Fruit fly (Drosophila melanogaster) whole organism, wandering third instar larva: ENCODE results near the gene CG14275.

Experiments
- Abd-B ChIP-seq: fragments of >200 bp; optimal IDR thresholded peaks from 2 replicates; lab custom pipeline; 2017; ENCODE audit warnings: missing biosample characterization, missing genetic modification characterization
- CG32264 ChIP-seq: fragments of 200-800 bp; sonication (Bioruptor generic); optimal IDR thresholded peaks from 2 replicates; lab custom pipeline; 2016; ENCODE audit warnings: missing biosample characterization, missing genetic modification characterization
- CG9705 ChIP-seq: fragments of 200-800 bp; sonication (Bioruptor generic); optimal IDR thresholded peaks from 2 replicates; lab custom pipeline; 2018; ENCODE audit warnings: missing biosample characterization, mild to moderate bottlenecking, missing genetic modification characterization
- CrebA ChIP-seq: fragments of 200-800 bp; sonication (Bioruptor generic); optimal IDR thresholded peaks from 2 replicates; lab custom pipeline; 2016; ENCODE audit warnings: missing biosample characterization, mild to moderate bottlenecking, missing genetic modification characterization, borderline replicate concordance
- Dfd ChIP-seq: fragments of >200 bp; optimal IDR thresholded peaks from 2 replicates; lab custom pipeline; 2017; ENCODE audit warnings: missing biosample characterization, missing genetic modification characterization
- Dif ChIP-seq: fragments of 200-275, 200-300 bp; sonication (Bioruptor generic); optimal IDR thresholded peaks from 2 replicates; lab custom pipeline; 2018; ENCODE audit warnings: missing biosample characterization, missing genetic modification characterization; ENCODE audit not compliant: partially characterized antibody
- GATAd ChIP-seq: sonication (Bioruptor generic); optimal IDR thresholded peaks from 2 replicates; lab custom pipeline; 2016; ENCODE audit warnings: missing biosample characterization, missing genetic modification characterization
- HLH106 ChIP-seq: fragments of 200-800 bp; optimal IDR thresholded peaks from 3 replicates; lab custom pipeline; 2019; ENCODE audit warnings: missing biosample characterization, mild to moderate bottlenecking, missing genetic modification characterization, moderate library complexity
- Hnf4 ChIP-seq: fragments of 200-800 bp; sonication (Bioruptor generic); optimal IDR thresholded peaks from 2 replicates; lab custom pipeline; 2016; ENCODE audit warnings: missing biosample characterization, mild to moderate bottlenecking, missing genetic modification characterization
- Hr78 ChIP-seq: fragments of >200 bp; optimal IDR thresholded peaks from 2 replicates; lab custom pipeline; 2017; ENCODE audit warnings: missing biosample characterization, missing genetic modification characterization
- Hr83 ChIP-seq: fragments of 200-300 bp; sonication (Bioruptor generic); optimal IDR thresholded peaks from 2 replicates; lab custom pipeline; 2016; ENCODE audit warnings: missing biosample characterization, mild to moderate bottlenecking, missing genetic modification characterization, moderate library complexity; ENCODE audit not compliant: poor library complexity, severe bottlenecking
- Jra ChIP-seq: sonication (Bioruptor generic); optimal IDR thresholded peaks from 2 replicates; lab custom pipeline; 2016; ENCODE audit warnings: missing biosample characterization, missing genetic modification characterization
- Mio ChIP-seq: sonication (Bioruptor generic); optimal IDR thresholded peaks from 2 replicates; lab custom pipeline; 2016; ENCODE audit warnings: missing biosample characterization, missing genetic modification characterization
- Myc ChIP-seq: fragments of >200 bp; optimal IDR thresholded peaks from 2 replicates; lab custom pipeline; 2017
- OdsH ChIP-seq: fragments of 200-800 bp; sonication (Bioruptor generic); optimal IDR thresholded peaks from 2 replicates; lab custom pipeline; 2016; ENCODE audit warnings: missing biosample characterization, mild to moderate bottlenecking, missing genetic modification characterization
- Sp1 ChIP-seq: fragments of 200-800 bp; sonication (Bioruptor generic); optimal IDR thresholded peaks from 3 replicates; lab custom pipeline; 2019; ENCODE audit warnings: missing biosample characterization, mild to moderate bottlenecking, missing genetic modification characterization, moderate library complexity
- br ChIP-seq: fragments of 200-800 bp; sonication (Bioruptor generic); optimal IDR thresholded peaks from 2 replicates; lab custom pipeline; 2016; ENCODE audit warnings: missing biosample characterization, missing genetic modification characterization
- brk ChIP-seq: fragments of 200-800 bp; sonication (Bioruptor generic); optimal IDR thresholded peaks from 2 replicates; lab custom pipeline; 2016; ENCODE audit warnings: missing biosample characterization, mild to moderate bottlenecking, missing genetic modification characterization
- dl ChIP-seq, 2 experiments: fragments of 175-275, 200-275 bp in 1 of 2; fragments of 200-275 bp in 1 of 2; sonication (Bioruptor generic); optimal IDR thresholded peaks; lab custom pipeline; 2018; ENCODE audit warnings: mild to moderate bottlenecking in 2 of 2, missing biosample characterization in 2 of 2, missing genetic modification characterization in 2 of 2, moderate library complexity in 2 of 2; ENCODE audit not compliant: partially characterized antibody in 2 of 2, insufficient read depth in 1 of 2
- dmrt93B ChIP-seq: fragments of 200-800 bp; sonication (Bioruptor generic); optimal IDR thresholded peaks from 2 replicates; lab custom pipeline; 2018; ENCODE audit warnings: missing biosample characterization, mild to moderate bottlenecking, missing genetic modification characterization
- dsf ChIP-seq: sonication (Bioruptor generic); optimal IDR thresholded peaks from 2 replicates; lab custom pipeline; 2016; ENCODE audit warnings: missing biosample characterization, missing genetic modification characterization, borderline replicate concordance
- foxo ChIP-seq, 2 experiments: fragments of 200-800 bp; sonication (Bioruptor generic); optimal IDR thresholded peaks; 2 replicates in 1 of 2; 3 replicates in 1 of 2; lab custom pipeline; 2016 to 2017; ENCODE audit warnings: missing biosample characterization in 2 of 2, missing genetic modification characterization in 2 of 2
- fru ChIP-seq: fragments of 200-800 bp; sonication (Bioruptor generic); optimal IDR thresholded peaks from 3 replicates; lab custom pipeline; 2016; ENCODE audit warnings: missing biosample characterization, mild to moderate bottlenecking, missing genetic modification characterization
- h ChIP-seq: fragments of 200-800 bp; sonication (Bioruptor generic); optimal IDR thresholded peaks from 3 replicates; lab custom pipeline; 2016; ENCODE audit warnings: missing biosample characterization, mild to moderate bottlenecking, missing genetic modification characterization
- jim ChIP-seq: fragments of 175-275, 200-325 bp; sonication (Bioruptor generic); optimal IDR thresholded peaks from 2 replicates; lab custom pipeline; 2016; ENCODE audit warnings: missing biosample characterization, mild to moderate bottlenecking, missing genetic modification characterization
- lola ChIP-seq: fragments of >200 bp; optimal IDR thresholded peaks from 2 replicates; lab custom pipeline; 2017; ENCODE audit warnings: missing biosample characterization, missing genetic modification characterization
- psq ChIP-seq: fragments of 200-800 bp; sonication (Bioruptor generic); optimal IDR thresholded peaks from 3 replicates; lab custom pipeline; 2017; ENCODE audit warnings: missing biosample characterization, mild to moderate bottlenecking, missing genetic modification characterization, moderate library complexity
- rgr ChIP-seq: fragments of 200-800 bp; sonication (Bioruptor generic); optimal IDR thresholded peaks from 3 replicates; lab custom pipeline; 2016; ENCODE audit warnings: missing biosample characterization, mild to moderate bottlenecking, missing genetic modification characterization
- sage ChIP-seq: fragments of 200-800 bp; sonication (Bioruptor generic); optimal IDR thresholded peaks from 2 replicates; lab custom pipeline; 2016; ENCODE audit warnings: missing biosample characterization, mild to moderate bottlenecking, missing genetic modification characterization
- sv ChIP-seq: fragments of 200-800 bp; sonication (Bioruptor generic); optimal IDR thresholded peaks from 3 replicates; lab custom pipeline; 2016; ENCODE audit warnings: missing biosample characterization, missing genetic modification characterization

The CG14275 gene

dm6 chr2L:8325150-8325549 lies 2.1 kb upstream of the CG14275 start, which contains the start of gene CG7781:
Gene CG7781 (minus strand): TSS chr2L:8325409.
- TF ChIP-seq brk (no peak), br (GFP tag; lab: Kevin White, UChicago) (no peak), Hr83 (GFP tag; lab: Kevin White, UChicago) (peak; percentile 29), dl (GFP tag; optimal IDR thresholded peaks at IDR 0.05; lab: Kevin White, UChicago; ENCODE audit: insufficient read depth in 1 of 2, partially characterized antibody in 2 of 2) (no peak), CrebA (GFP tag; lab: Kevin White, UChicago) (no peak)

dm6 chr2L:8326414-8327271 lies 613 bp upstream of the CG14275 start:
- TF ChIP-seq Sp1 (GFP tag; lab: Kevin White, UChicago) = peak; percentile 71
- no peak for TF ChIP-seq brk
- TF ChIP-seq Hr83 (GFP tag; lab: Kevin White, UChicago) = no peak
- no peak for TF ChIP-seq Hnf4 (GFP tag; lab: Kevin White, UChicago)
- no peak for TF ChIP-seq Abd-B (GFP tag; lab: Kevin White, UChicago)
- no peak for TF ChIP-seq dl (GFP tag; optimal IDR thresholded peaks at IDR 0.05; lab: Kevin White, UChicago; ENCODE audit: insufficient read depth in 1 of 2, partially characterized antibody in 2 of 2)
- TF ChIP-seq sv (GFP tag; lab: Kevin White, UChicago) = no peak
- TF ChIP-seq CG9705 (GFP tag; lab: Kevin White, UChicago) = no peak
- TF ChIP-seq foxo (GFP tag; optimal IDR thresholded peaks at IDR 0.05; lab: Kevin White, UChicago) = peak in 1 of 2 experiments; percentile 55
- peak; percentile 19 for TF ChIP-seq fru (GFP tag; lab: Kevin White, UChicago)
- TF ChIP-seq OdsH (GFP tag; lab: Kevin White, UChicago) = peak; percentile 46
- peak; percentile 50 for TF ChIP-seq psq (GFP tag; lab: Kevin White, UChicago)
- TF ChIP-seq Jra (GFP tag; lab: Kevin White, UChicago) = no peak
- no peak for TF ChIP-seq GATAd
- peak; percentile 42 for TF ChIP-seq HLH106 (tag; lab: Kevin White, UChicago)
- peak; percentile 47 for TF ChIP-seq rgr (GFP tag; lab: Kevin White, UChicago)
- TF ChIP-seq br (GFP tag; lab: Kevin White, UChicago) = peak; percentile 14
- TF ChIP-seq CrebA (GFP tag; lab: Kevin White, UChicago) = peak; percentile 39
- TF ChIP-seq lola (GFP tag; lab: Kevin White, UChicago) = no peak
- no peak for TF ChIP-seq Dif (GFP tag; lab: Kevin White, UChicago)
- TF ChIP-seq h (GFP tag; lab: Kevin White, UChicago) = peak; percentile 7
- TF ChIP-seq Dfd (GFP tag; lab: Kevin White, UChicago) = no peak
- TF ChIP-seq Mio (GFP tag; lab: Kevin White, UChicago) = no peak
- no peak for TF ChIP-seq dmrt93B (GFP tag; lab: Kevin White, UChicago)
- peak; percentile 58 for TF ChIP-seq Myc (lab: Kevin White, UChicago)

- TF ChIP-seq jim (GFP tag; lab: Kevin White, UChicago) (no peak), brk (no peak), dsf (no peak), sage (GFP tag; lab: Kevin White, UChicago) (no peak), Hr78 (GFP tag; lab: Kevin White, UChicago) (no peak), Hr83 (GFP tag; lab: Kevin White, UChicago) (no peak), Hnf4 (GFP tag; lab: Kevin White, UChicago) (no peak), OdsH (GFP tag; lab: Kevin White, UChicago) (no peak), fru (GFP tag; lab: Kevin White, UChicago) (no peak)
- TF ChIP-seq, all 38 proteins: peak for 0
These were observed 599 bp downstream of the CG14275 start for dm6 chr2L:8327783-8328327.

dm6 chr2L:8328526-8329097 lies 1.4 kb downstream of the CG14275 start:
- no peak for TF ChIP-seq CG9705 (GFP tag; lab: Kevin White, UChicago)
- no peak for TF ChIP-seq CG32264 (GFP tag; lab: Kevin White, UChicago)
- TF ChIP-seq Dif (GFP tag; lab: Kevin White, UChicago) = no peak
- no peak for TF ChIP-seq dmrt93B (GFP tag; lab: Kevin White, UChicago)
- TF ChIP-seq, all 38 proteins: peak for 0
